Fruit fly (Drosophila melanogaster): Measurements from ENCODE around the gene Gr68a.

Gene Gr68a

dm6 chr3L:11788195-11788594, 37.1 kb downstream of the Gr68a start (continued):
- TF ChIP-seq CG18599 (GFP tag; optimal IDR thresholded peaks at IDR 0.05) (peak; percentile 47), CG32767 (GFP tag; IDR thresholded peaks at IDR 0.05) (no peak), MESR4 (GFP tag; optimal IDR thresholded peaks at IDR 0.05) (no peak), zfh2 (GFP tag; optimal IDR thresholded peaks at IDR 0.05) (no peak), Rx (GFP tag; IDR thresholded peaks at IDR 0.05) (no peak), CG15514 (GFP tag; optimal IDR thresholded peaks at IDR 0.05) (peak; percentile 36), CG17385 (GFP tag; optimal IDR thresholded peaks at IDR 0.05) (no peak), CkIIα-i1 (GFP tag; IDR thresholded peaks at IDR 0.05) (no peak), Fer3 (tag; optimal IDR thresholded peaks at IDR 0.05) (peak; percentile 35), Aef1 (GFP tag; IDR thresholded peaks at IDR 0.05) (no peak), CG3163 (GFP tag; optimal IDR thresholded peaks at IDR 0.05) (no peak), ash1 (GFP tag; optimal IDR thresholded peaks at IDR 0.05) (no peak), wek (GFP tag; optimal IDR thresholded peaks at IDR 0.05) (peak; percentile 6), hth (optimal IDR thresholded peaks at IDR 0.05) (no peak), ab (GFP tag; optimal IDR thresholded peaks at IDR 0.05) (no peak), Hr39 (optimal IDR thresholded peaks at IDR 0.05) (no peak), abd-A (tag; optimal IDR thresholded peaks at IDR 0.05) (no peak), nmo (GFP tag; optimal IDR thresholded peaks at IDR 0.05) (no peak), ems (GFP tag; optimal IDR thresholded peaks at IDR 0.05) (no peak), CG18262 (tag; optimal IDR thresholded peaks at IDR 0.05) (no peak), Myb (GFP tag; optimal IDR thresholded peaks at IDR 0.05) (no peak), Ssrp (tag; optimal IDR thresholded peaks at IDR 0.05) (no peak), NC2α (GFP tag; optimal IDR thresholded peaks at IDR 0.05) (no peak), gce (GFP tag; IDR thresholded peaks at IDR 0.05) (no peak), CG2120 (GFP tag; optimal IDR thresholded peaks at IDR 0.05) (no peak), CG18476 (GFP tag; optimal IDR thresholded peaks at IDR 0.05) (no peak), HLH4C (GFP tag; IDR thresholded peaks at IDR 0.05; ENCODE audit: partially characterized antibody) (no peak), corto (GFP tag; optimal IDR thresholded peaks at IDR 0.05) (no peak), CG9437 (GFP tag; optimal IDR thresholded peaks at IDR 0.05) (no peak), Ptx1 (GFP tag; IDR thresholded peaks at IDR 0.05) (no peak), ap (GFP tag; IDR thresholded peaks at IDR 0.05) (no peak), fd64A (GFP tag; optimal IDR thresholded peaks at IDR 0.05) (no peak), Dad (GFP tag; optimal IDR thresholded peaks at IDR 0.05) (no peak), CG34376 (GFP tag; optimal IDR thresholded peaks at IDR 0.05) (peak; percentile 48), Dbx (GFP tag; IDR thresholded peaks at IDR 0.05) (peak; percentile 41; the same call in 1 of the 3 replicates), al (GFP tag; IDR thresholded peaks at IDR 0.05) (no peak), CG10267 (tag; optimal IDR thresholded peaks at IDR 0.05) (no peak), schlank (tag; optimal IDR thresholded peaks at IDR 0.05) (peak; percentile 34), CG10543 (GFP tag; optimal IDR thresholded peaks at IDR 0.05) (peak; percentile 52), hkb (optimal IDR thresholded peaks at IDR 0.05) (no peak), hkb (GFP tag; IDR thresholded peaks at IDR 0.05) (peak; percentile 13; the same call in 1 of the 2 replicates), NFAT (GFP tag; IDR thresholded peaks at IDR 0.05) (no peak), ham (GFP tag; IDR thresholded peaks at IDR 0.05) (no peak), BtbVII (GFP tag; optimal IDR thresholded peaks at IDR 0.05) (peak; percentile 34), eyg (GFP tag; optimal IDR thresholded peaks at IDR 0.05) (no peak), mam (GFP tag; optimal IDR thresholded peaks at IDR 0.05) (no peak), grn (GFP tag; optimal IDR thresholded peaks at IDR 0.05) (peak; percentile 66), Nf-YA (GFP tag; IDR thresholded peaks at IDR 0.05) (0 out of 2 replicates have a peak, but pooled peaks have one; percentile 7), Antp (GFP tag; optimal IDR thresholded peaks at IDR 0.05) (no peak), CG10321 (GFP tag; IDR thresholded peaks at IDR 0.05) (no peak), sc (optimal IDR thresholded peaks at IDR 0.05) (no peak), sc (GFP tag; optimal IDR thresholded peaks at IDR 0.05) (no peak), Gsc (GFP tag; IDR thresholded peaks at IDR 0.05) (no peak), CG1602 (GFP tag; optimal IDR thresholded peaks at IDR 0.05) (no peak)

Measured in whole organism, embryonic.